Worm (Caenorhabditis elegans) whole organism, L3 larva: ENCODE data around the gene T19D2.13.

Source experiments
- R02D3.7 ChIP-seq: fragments of 150-350 bp; optimal IDR thresholded peaks from 2 replicates; lab custom pipeline; 2014; ENCODE audit warnings: missing biosample characterization, missing genetic modification characterization
- ZK546.5 ChIP-seq: sonication (generic microtip); optimal IDR thresholded peaks from 2 replicates; lab custom pipeline; 2017; ENCODE audit warnings: missing biosample characterization, missing genetic modification characterization
- aly-2 ChIP-seq: fragments of 150-350 bp; optimal IDR thresholded peaks from 2 replicates; lab custom pipeline; 2014; ENCODE audit warnings: missing biosample characterization, missing genetic modification characterization
- ama-1 ChIP-seq: fragments of 150-350 bp; optimal IDR thresholded peaks from 2 replicates; lab custom pipeline; 2018
- ceh-28 ChIP-seq: fragments of 150-350 bp; optimal IDR thresholded peaks from 2 replicates; lab custom pipeline; 2014; ENCODE audit warnings: missing biosample characterization, missing genetic modification reagents, missing genetic modification characterization
- ceh-82 ChIP-seq: fragments of 150-350 bp; optimal IDR thresholded peaks from 2 replicates; lab custom pipeline; 2014; ENCODE audit warnings: missing biosample characterization, missing genetic modification characterization
- daf-12 ChIP-seq: fragments of 150-350 bp; optimal IDR thresholded peaks from 2 replicates; lab custom pipeline; 2014; ENCODE audit warnings: missing biosample characterization, missing genetic modification reagents, missing genetic modification characterization
- egl-5 ChIP-seq: fragments of 150-350 bp; optimal IDR thresholded peaks from 2 replicates; lab custom pipeline; 2017; ENCODE audit warnings: missing biosample characterization, missing genetic modification reagents, missing genetic modification characterization, inconsistent platforms
- elt-2 ChIP-seq: sonication (generic microtip); optimal IDR thresholded peaks from 2 replicates; lab custom pipeline; 2016; ENCODE audit warnings: missing genetic modification reagents, mild to moderate bottlenecking, missing genetic modification characterization, missing compliant biosample characterization
- eor-1 ChIP-seq, 2 experiments: fragments of 150-350 bp; optimal IDR thresholded peaks; 2 replicates each; lab custom pipeline; 2014 to 2018; ENCODE audit warnings: missing biosample characterization in 2 of 2, missing genetic modification characterization in 2 of 2
- fkh-10 ChIP-seq: sonication (generic microtip); optimal IDR thresholded peaks from 2 replicates; lab custom pipeline; 2017; ENCODE audit warnings: missing biosample characterization, missing genetic modification reagents, missing genetic modification characterization
- fkh-2 ChIP-seq: fragments of 150-350 bp; optimal IDR thresholded peaks from 2 replicates; lab custom pipeline; 2014; ENCODE audit warnings: missing biosample characterization, missing genetic modification reagents, missing genetic modification characterization
- fos-1 ChIP-seq: fragments of 150-350 bp; optimal IDR thresholded peaks from 2 replicates; lab custom pipeline; 2014; ENCODE audit warnings: missing biosample characterization, missing genetic modification characterization
- hmg-11 ChIP-seq: sonication (generic microtip); optimal IDR thresholded peaks from 2 replicates; lab custom pipeline; 2016; ENCODE audit warnings: missing genetic modification characterization, missing compliant biosample characterization
- jun-1 ChIP-seq: fragments of 150-350 bp; optimal IDR thresholded peaks from 2 replicates; lab custom pipeline; 2014; ENCODE audit warnings: missing biosample characterization, missing genetic modification reagents, missing genetic modification characterization
- lin-15B ChIP-seq: fragments of 150-350 bp; optimal IDR thresholded peaks from 2 replicates; lab custom pipeline; 2014; ENCODE audit warnings: missing biosample characterization, missing genetic modification characterization
- lin-39 ChIP-seq: fragments of 150-350 bp; optimal IDR thresholded peaks from 2 replicates; lab custom pipeline; 2018; ENCODE audit warnings: missing biosample characterization, missing genetic modification reagents, missing genetic modification characterization
- lsy-12 ChIP-seq: sonication (generic microtip); optimal IDR thresholded peaks from 2 replicates; lab custom pipeline; 2016; ENCODE audit warnings: mild to moderate bottlenecking, missing genetic modification characterization, missing compliant biosample characterization
- nfya-1 ChIP-seq: sonication (generic microtip); optimal IDR thresholded peaks from 2 replicates; lab custom pipeline; 2017; ENCODE audit warnings: missing genetic modification characterization, mild to moderate bottlenecking, missing compliant biosample characterization, antibody characterized with exemption, moderate library complexity; ENCODE audit not compliant: insufficient read depth
- nhr-12 ChIP-seq: fragments of 150-350 bp; optimal IDR thresholded peaks from 2 replicates; lab custom pipeline; 2014; ENCODE audit warnings: missing biosample characterization, missing genetic modification characterization
- nhr-23 ChIP-seq: fragments of 150-350 bp; optimal IDR thresholded peaks from 2 replicates; lab custom pipeline; 2014; ENCODE audit warnings: missing biosample characterization, missing genetic modification reagents, missing genetic modification characterization
- nhr-67 ChIP-seq: fragments of 150-350 bp; optimal IDR thresholded peaks from 2 replicates; lab custom pipeline; 2014; ENCODE audit warnings: missing biosample characterization, missing genetic modification characterization
- nhr-76 ChIP-seq: fragments of 150-350 bp; sonication (generic microtip); optimal IDR thresholded peaks from 5 replicates; lab custom pipeline; 2014; ENCODE audit warnings: missing biosample characterization, missing genetic modification characterization
- nhr-77 ChIP-seq: fragments of 150-350 bp; optimal IDR thresholded peaks from 2 replicates; lab custom pipeline; 2014; ENCODE audit warnings: missing biosample characterization, missing genetic modification characterization
- pha-4 ChIP-seq: fragments of 150-350 bp; optimal IDR thresholded peaks from 2 replicates; lab custom pipeline; 2014; ENCODE audit warnings: missing biosample characterization, missing genetic modification reagents, missing genetic modification characterization
- pqm-1 ChIP-seq: fragments of 150-350 bp; optimal IDR thresholded peaks from 2 replicates; lab custom pipeline; 2017; ENCODE audit warnings: missing biosample characterization, missing genetic modification characterization, inconsistent platforms
- skn-1 ChIP-seq: fragments of 150-350 bp; optimal IDR thresholded peaks from 2 replicates; lab custom pipeline; 2014; ENCODE audit warnings: missing biosample characterization, missing genetic modification characterization
- tbx-2 ChIP-seq: sonication (generic microtip); optimal IDR thresholded peaks from 2 replicates; lab custom pipeline; 2016; ENCODE audit warnings: mild to moderate bottlenecking, missing genetic modification characterization, missing compliant biosample characterization
- zag-1 ChIP-seq: fragments of 150-350 bp; optimal IDR thresholded peaks from 2 replicates; lab custom pipeline; 2014; ENCODE audit warnings: missing biosample characterization, missing genetic modification characterization
- ztf-11 ChIP-seq: fragments of 150-350 bp; optimal IDR thresholded peaks from 2 replicates; lab custom pipeline; 2014; ENCODE audit warnings: missing biosample characterization, missing genetic modification characterization

T19D2.13 gene

ce11 chrX:3944961-3945587 lies 2.9 kb upstream of the T19D2.13 start:
- TF ChIP-seq lsy-12 (tag; lab: Kevin White, UChicago): no peak
- TF ChIP-seq nfya-1: peak; percentile 24

- no peak for TF ChIP-seq eor-1 (tag; optimal IDR thresholded peaks at IDR 0.05; lab: Kevin White, UChicago)
- no peak for TF ChIP-seq nhr-12 (tag; lab: Kevin White, UChicago)
- TF ChIP-seq hmg-11 (tag; lab: Kevin White, UChicago): no peak
- no peak for TF ChIP-seq lsy-12 (tag; lab: Kevin White, UChicago)
- no peak for TF ChIP-seq ZK546.5 (tag; lab: Kevin White, UChicago)
- peak; percentile 90 for TF ChIP-seq elt-2 (tag; lab: Kevin White, UChicago)
- TF ChIP-seq fos-1 (tag; lab: Kevin White, UChicago): no peak
- no peak for TF ChIP-seq ceh-82 (tag; lab: Kevin White, UChicago)
- TF ChIP-seq nhr-67 (tag; lab: Kevin White, UChicago): no peak
- TF ChIP-seq jun-1: peak; percentile 67
- TF ChIP-seq pqm-1 (tag; lab: Kevin White, UChicago): peak; percentile 66
- TF ChIP-seq pha-4 (tag; lab: Kevin White, UChicago): peak; percentile 21
- no peak for TF ChIP-seq nhr-76 (tag; lab: Kevin White, UChicago)
- TF ChIP-seq skn-1 (tag; lab: Kevin White, UChicago): no peak
- TF ChIP-seq lin-39 (tag; lab: Kevin White, UChicago): no peak
- TF ChIP-seq zag-1 (tag; lab: Kevin White, UChicago): no peak
- TF ChIP-seq nfya-1: no peak
- TF ChIP-seq, all 47 proteins: peak for 4
Observed at ce11 chrX:3944073-3944472, 1.9 kb upstream of the T19D2.13 start.

DNA sequence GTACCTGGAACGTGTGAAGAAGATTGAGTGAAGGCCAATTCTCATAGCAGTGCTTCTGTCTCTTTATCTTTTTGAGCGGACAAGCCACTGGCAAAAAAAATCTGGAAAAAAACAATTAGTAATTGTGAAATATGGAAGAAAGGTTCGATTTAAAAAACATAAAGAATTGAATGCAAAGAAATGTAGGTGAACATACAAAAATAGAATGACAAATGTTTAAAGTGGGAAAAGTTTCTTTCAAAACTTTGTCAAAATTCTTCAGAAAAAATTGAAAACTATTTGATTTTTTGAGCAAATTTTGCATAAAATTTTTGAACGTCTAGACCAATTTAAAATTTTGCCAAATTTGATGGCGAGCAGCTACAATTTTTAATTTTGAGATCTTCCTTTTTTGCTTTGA lies 1.0 kb upstream of the T19D2.13 start, which contains the start of gene ptp-4A2:
Gene ptp-4A2 (minus strand): TSS at position 101 of the 400 bp plus-strand sequence.
- no peak for TF ChIP-seq nhr-23 (tag; lab: Kevin White, UChicago)
- no peak for TF ChIP-seq pqm-1 (tag; lab: Kevin White, UChicago)
- TF ChIP-seq ama-1 (lab: Kevin White, UChicago): no peak
- no peak for TF ChIP-seq daf-12 (tag; lab: Kevin White, UChicago)
- TF ChIP-seq nhr-77: no peak
- TF ChIP-seq, all 47 proteins: peak for 0

DNA sequence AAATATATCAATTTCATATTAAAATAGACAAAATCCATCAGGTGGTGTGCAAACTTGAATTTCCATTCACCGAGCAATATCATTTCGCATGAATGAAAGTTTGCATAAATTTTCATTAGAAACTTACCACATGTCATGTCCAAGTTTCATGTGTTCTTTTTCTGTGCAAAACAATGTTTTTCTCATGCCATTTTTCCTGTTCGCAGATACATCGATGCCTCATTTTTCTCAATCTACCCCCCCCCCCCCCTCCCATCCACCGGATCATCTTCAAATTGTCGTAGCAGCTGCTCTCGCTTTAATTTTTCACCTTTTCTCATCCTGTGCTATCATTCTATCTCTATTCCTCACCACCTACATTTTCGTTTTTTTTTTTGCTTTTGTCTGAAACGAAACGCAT lies 3.2 kb downstream of the T19D2.13 start, which contains the start of gene T19D2.3:
Gene T19D2.3 (plus strand): TSS at position 301 of the 400 bp plus-strand sequence.
- TF ChIP-seq fkh-2: no peak
- no peak for TF ChIP-seq ztf-11
- no peak for TF ChIP-seq nhr-77
- no peak for TF ChIP-seq nhr-23 (tag; lab: Kevin White, UChicago)
- TF ChIP-seq egl-5 (tag; lab: Kevin White, UChicago): no peak
- TF ChIP-seq lin-15B (tag; lab: Kevin White, UChicago): no peak

- TF ChIP-seq R02D3.7 (no peak), skn-1 (tag; lab: Kevin White, UChicago) (no peak), fkh-2 (no peak), nfya-1 (no peak), zag-1 (tag; lab: Kevin White, UChicago) (no peak), egl-5 (tag; lab: Kevin White, UChicago) (no peak), elt-2 (tag; lab: Kevin White, UChicago) (no peak), tbx-2 (tag; lab: Kevin White, UChicago) (no peak), aly-2 (tag; lab: Kevin White, UChicago) (no peak), ceh-28 (tag; lab: Kevin White, UChicago) (no peak), daf-12 (tag; lab: Kevin White, UChicago) (no peak), ama-1 (lab: Kevin White, UChicago) (no peak), hmg-11 (tag; lab: Kevin White, UChicago) (no peak), nhr-67 (tag; lab: Kevin White, UChicago) (no peak), jun-1 (no peak)
Observed at ce11 chrX:3937884-3938283, 4.3 kb downstream of the T19D2.13 start.

DNA sequence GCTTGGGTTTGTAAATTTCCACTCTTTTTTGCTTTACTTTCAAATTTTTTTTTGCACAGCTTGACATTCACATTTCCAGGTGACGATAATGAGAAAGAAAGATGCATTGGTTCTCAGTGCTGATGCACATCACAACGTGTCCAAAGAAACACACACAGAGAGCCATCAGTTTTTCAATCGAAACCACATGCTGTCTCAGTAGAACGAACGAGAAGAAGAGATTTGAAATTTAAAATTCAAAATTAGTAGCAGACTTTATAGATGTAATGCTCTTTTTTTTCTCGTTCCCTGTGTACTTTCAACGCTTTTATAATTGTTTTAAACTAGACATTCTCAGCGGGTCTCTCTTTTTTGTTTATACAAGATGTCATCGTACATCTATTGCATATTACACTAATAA lies 4.7 kb downstream of the T19D2.13 start:
- no peak for TF ChIP-seq fkh-10 (GFP tag; lab: Kevin White, UChicago)
